Worm (Caenorhabditis elegans) whole organism, L1 larva: Measurements from ENCODE around the gene cpz-2.

ENCODE experiments used
- C04F5.9 ChIP-seq: sonication (generic microtip); optimal IDR thresholded peaks from 2 replicates; lab custom pipeline; 2016; ENCODE audit warnings: missing genetic modification characterization, missing compliant biosample characterization
- C34B4.2 ChIP-seq: sonication (generic microtip); optimal IDR thresholded peaks from 2 replicates; lab custom pipeline; 2017; ENCODE audit warnings: mild to moderate bottlenecking, missing genetic modification characterization, missing compliant biosample characterization
- F16B12.6 ChIP-seq: fragments of 150-350 bp; optimal IDR thresholded peaks from 2 replicates; lab custom pipeline; 2014; ENCODE audit warnings: missing biosample characterization, missing genetic modification characterization
- aha-1 ChIP-seq: fragments of 150-350 bp; optimal IDR thresholded peaks from 2 replicates; lab custom pipeline; 2014; ENCODE audit warnings: missing biosample characterization, missing genetic modification characterization
- alr-1 ChIP-seq: fragments of 200-800 bp; sonication (Bioruptor generic); optimal IDR thresholded peaks from 2 replicates; lab custom pipeline; 2018; ENCODE audit warnings: borderline replicate concordance, mild to moderate bottlenecking, missing genetic modification characterization, missing compliant biosample characterization
- aly-2 ChIP-seq: fragments of 150-350 bp; optimal IDR thresholded peaks from 2 replicates; lab custom pipeline; 2014; ENCODE audit warnings: missing biosample characterization, missing genetic modification characterization
- blmp-1 ChIP-seq: fragments of 150-350 bp; optimal IDR thresholded peaks from 2 replicates; lab custom pipeline; 2014; ENCODE audit warnings: missing biosample characterization, missing genetic modification characterization
- ceh-63 ChIP-seq: fragments of 200-800 bp; sonication (Bioruptor generic); optimal IDR thresholded peaks from 2 replicates; lab custom pipeline; 2018; ENCODE audit warnings: mild to moderate bottlenecking, missing genetic modification characterization, missing compliant biosample characterization
- ceh-8 ChIP-seq: fragments of 200-800 bp; sonication (Bioruptor generic); optimal IDR thresholded peaks from 2 replicates; lab custom pipeline; 2018; ENCODE audit warnings: mild to moderate bottlenecking, missing genetic modification characterization, moderate library complexity, missing compliant biosample characterization
- ceh-88 ChIP-seq: fragments of 200-800 bp; sonication (Bioruptor generic); IDR thresholded peaks from 2 replicates; pipeline ENCODE4 v1.3.6; 2022; ENCODE audit warnings: missing genetic modification characterization, missing compliant biosample characterization
- ceh-90 ChIP-seq: sonication (generic microtip); optimal IDR thresholded peaks from 2 replicates; lab custom pipeline; 2016; ENCODE audit warnings: missing genetic modification characterization, missing compliant biosample characterization
- efl-1 ChIP-seq, 4 experiments: fragments of 150-350 bp; optimal IDR thresholded peaks in 3 of 4; peaks in 1 of 4; 1 replicate in 1 of 4; 2 replicates in 3 of 4; lab custom pipeline; 2014; ENCODE audit warnings: missing biosample characterization in 2 of 4, missing genetic modification characterization in 2 of 4, missing genetic modification reagents in 2 of 4
- efl-3 ChIP-seq: fragments of 200-800 bp; sonication (Bioruptor generic); optimal IDR thresholded peaks from 2 replicates; lab custom pipeline; 2018; ENCODE audit warnings: mild to moderate bottlenecking, missing genetic modification characterization, missing compliant biosample characterization
- egl-27 ChIP-seq, 2 experiments: fragments of 150-350 bp in 1 of 2; sonication (generic microtip); optimal IDR thresholded peaks; 3 replicates each; lab custom pipeline; 2017 to 2018; ENCODE audit warnings: missing biosample characterization in 2 of 2, missing genetic modification characterization in 2 of 2, missing genetic modification reagents in 2 of 2
- elt-2 ChIP-seq: sonication (generic microtip); optimal IDR thresholded peaks from 2 replicates; lab custom pipeline; 2016; ENCODE audit warnings: missing genetic modification characterization, mild to moderate bottlenecking, inconsistent platforms, missing compliant biosample characterization, missing genetic modification reagents
- elt-3 ChIP-seq, 6 experiments: fragments of 150-350 bp in 1 of 6; sonication (generic microtip); optimal IDR thresholded peaks; 2 replicates each; lab custom pipeline; 2017 to 2018; ENCODE audit warnings: missing biosample characterization in 6 of 6, missing genetic modification characterization in 6 of 6, inconsistent platforms in 1 of 6
- ets-5 ChIP-seq: fragments of 200-800 bp; sonication (Bioruptor generic); IDR thresholded peaks from 2 replicates; pipeline ENCODE4 v1.3.6; 2022; ENCODE audit warnings: missing genetic modification characterization, missing compliant biosample characterization
- fkh-4 ChIP-seq: sonication (generic microtip); optimal IDR thresholded peaks from 2 replicates; lab custom pipeline; 2016; ENCODE audit warnings: missing compliant biosample characterization, missing genetic modification characterization, borderline replicate concordance
- grh-1 ChIP-seq: fragments of 200-800 bp; sonication (Bioruptor generic); IDR thresholded peaks from 2 replicates; pipeline ENCODE4 v1.3.6; 2022; ENCODE audit warnings: missing genetic modification reagents, missing genetic modification characterization, missing compliant biosample characterization
- hlh-17 ChIP-seq: fragments of 200-800 bp; sonication (Bioruptor generic); optimal IDR thresholded peaks from 2 replicates; lab custom pipeline; 2018; ENCODE audit warnings: missing genetic modification characterization, mild to moderate bottlenecking, missing compliant biosample characterization, moderate library complexity, borderline replicate concordance
- hlh-4 ChIP-seq: sonication (generic microtip); optimal IDR thresholded peaks from 2 replicates; lab custom pipeline; 2016; ENCODE audit warnings: mild to moderate bottlenecking, missing genetic modification characterization, missing compliant biosample characterization
- irx-1 ChIP-seq: sonication (generic microtip); optimal IDR thresholded peaks from 2 replicates; lab custom pipeline; 2016; ENCODE audit warnings: missing genetic modification characterization, missing compliant biosample characterization
- jun-1 ChIP-seq: fragments of 150-350 bp; optimal IDR thresholded peaks from 2 replicates; lab custom pipeline; 2014; ENCODE audit warnings: missing biosample characterization, missing genetic modification reagents, missing genetic modification characterization
- lin-14 ChIP-seq: fragments of 200-800 bp; sonication (Bioruptor generic); optimal IDR thresholded peaks from 2 replicates; lab custom pipeline; 2018; ENCODE audit warnings: mild to moderate bottlenecking, missing genetic modification characterization, moderate library complexity, missing compliant biosample characterization
- lin-39 ChIP-seq: fragments of 150-350 bp; optimal IDR thresholded peaks from 2 replicates; lab custom pipeline; 2014; ENCODE audit warnings: missing biosample characterization, missing genetic modification reagents, missing genetic modification characterization
- mab-9 ChIP-seq: fragments of 200-800 bp; sonication (Bioruptor generic); IDR thresholded peaks from 2 replicates; pipeline ENCODE4 v1.3.6; 2022; ENCODE audit warnings: missing genetic modification reagents, missing genetic modification characterization, missing compliant biosample characterization
- mdl-1 ChIP-seq, 2 experiments: fragments of 150-350 bp; optimal IDR thresholded peaks; 2 replicates each; lab custom pipeline; 2014 to 2017; ENCODE audit warnings: missing biosample characterization in 2 of 2, missing genetic modification characterization in 2 of 2, inconsistent platforms in 1 of 2
- mef-2 ChIP-seq: fragments of 150-350 bp; optimal IDR thresholded peaks from 2 replicates; lab custom pipeline; 2014; ENCODE audit warnings: missing biosample characterization, missing genetic modification characterization
- mep-1 ChIP-seq: fragments of 150-350 bp; optimal IDR thresholded peaks from 2 replicates; lab custom pipeline; 2014; ENCODE audit warnings: missing biosample characterization, missing genetic modification characterization
- nhr-12 ChIP-seq: sonication (generic microtip); optimal IDR thresholded peaks from 2 replicates; lab custom pipeline; 2017; ENCODE audit warnings: missing biosample characterization, missing genetic modification characterization
- nhr-20 ChIP-seq: sonication (generic microtip); optimal IDR thresholded peaks from 2 replicates; lab custom pipeline; 2016; ENCODE audit warnings: mild to moderate bottlenecking, missing genetic modification characterization, missing compliant biosample characterization
- nhr-71 ChIP-seq: sonication (generic microtip); optimal IDR thresholded peaks from 2 replicates; lab custom pipeline; 2016; ENCODE audit warnings: mild to moderate bottlenecking, missing genetic modification characterization, moderate library complexity, missing compliant biosample characterization
- nhr-77 ChIP-seq: fragments of 150-350 bp; optimal IDR thresholded peaks from 2 replicates; lab custom pipeline; 2014; ENCODE audit warnings: missing biosample characterization, missing genetic modification characterization
- nhr-85 ChIP-seq: sonication (generic microtip); peaks from one replicate; lab custom pipeline; 2016; ENCODE audit warnings: missing genetic modification characterization, inconsistent platforms, missing compliant biosample characterization
- pag-3 ChIP-seq: sonication (generic microtip); optimal IDR thresholded peaks from 2 replicates; lab custom pipeline; 2017; ENCODE audit warnings: missing genetic modification characterization, mild to moderate bottlenecking, missing compliant biosample characterization, antibody characterized with exemption, borderline replicate concordance; ENCODE audit not compliant: insufficient read depth
- rnt-1 ChIP-seq: sonication (generic microtip); optimal IDR thresholded peaks from 2 replicates; lab custom pipeline; 2016; ENCODE audit warnings: mild to moderate bottlenecking, missing genetic modification characterization, moderate library complexity, missing compliant biosample characterization
- skn-1 ChIP-seq: fragments of 150-350 bp; optimal IDR thresholded peaks from 2 replicates; lab custom pipeline; 2014; ENCODE audit warnings: missing biosample characterization, missing genetic modification characterization
- snu-23 ChIP-seq: sonication (generic microtip); optimal IDR thresholded peaks from 2 replicates; lab custom pipeline; 2016; ENCODE audit warnings: missing genetic modification characterization, missing compliant biosample characterization
- sox-4 ChIP-seq: sonication (generic microtip); optimal IDR thresholded peaks from 2 replicates; lab custom pipeline; 2016; ENCODE audit warnings: missing genetic modification characterization, missing compliant biosample characterization
- sptf-1 ChIP-seq: fragments of 150-350 bp; optimal IDR thresholded peaks from 2 replicates; lab custom pipeline; 2014; ENCODE audit warnings: missing biosample characterization, missing genetic modification characterization
- swsn-7 ChIP-seq: sonication (generic microtip); optimal IDR thresholded peaks from 2 replicates; lab custom pipeline; 2016; ENCODE audit warnings: missing genetic modification characterization, missing compliant biosample characterization
- tbx-2 ChIP-seq: sonication (generic microtip); optimal IDR thresholded peaks from 2 replicates; lab custom pipeline; 2016; ENCODE audit warnings: missing genetic modification characterization, missing compliant biosample characterization
- tlp-1 ChIP-seq: fragments of 150-350 bp; optimal IDR thresholded peaks from 2 replicates; lab custom pipeline; 2014; ENCODE audit warnings: missing biosample characterization, missing genetic modification characterization
- unc-130 ChIP-seq: fragments of 150-350 bp; optimal IDR thresholded peaks from 2 replicates; lab custom pipeline; 2017; ENCODE audit warnings: missing biosample characterization, missing genetic modification characterization, inconsistent platforms
- unc-30 ChIP-seq: sonication (generic microtip); optimal IDR thresholded peaks from 2 replicates; lab custom pipeline; 2017; ENCODE audit warnings: missing biosample characterization, missing genetic modification characterization
- unc-98 ChIP-seq: fragments of 200-800 bp; sonication (Bioruptor generic); IDR thresholded peaks from 2 replicates; pipeline ENCODE4 v1.3.6; 2022; ENCODE audit warnings: missing genetic modification characterization, missing compliant biosample characterization
- xbp-1 ChIP-seq: sonication (generic microtip); optimal IDR thresholded peaks from 2 replicates; lab custom pipeline; 2016; ENCODE audit warnings: missing genetic modification characterization, missing compliant biosample characterization
- zip-4 ChIP-seq: fragments of 200-800 bp; sonication (Bioruptor generic); optimal IDR thresholded peaks from 2 replicates; lab custom pipeline; 2018; ENCODE audit warnings: mild to moderate bottlenecking, missing genetic modification characterization, moderate library complexity, missing compliant biosample characterization
- ztf-4 ChIP-seq: fragments of 150-350 bp; optimal IDR thresholded peaks from 2 replicates; lab custom pipeline; 2014; ENCODE audit warnings: missing biosample characterization, missing genetic modification characterization

Gene cpz-2

DNA sequence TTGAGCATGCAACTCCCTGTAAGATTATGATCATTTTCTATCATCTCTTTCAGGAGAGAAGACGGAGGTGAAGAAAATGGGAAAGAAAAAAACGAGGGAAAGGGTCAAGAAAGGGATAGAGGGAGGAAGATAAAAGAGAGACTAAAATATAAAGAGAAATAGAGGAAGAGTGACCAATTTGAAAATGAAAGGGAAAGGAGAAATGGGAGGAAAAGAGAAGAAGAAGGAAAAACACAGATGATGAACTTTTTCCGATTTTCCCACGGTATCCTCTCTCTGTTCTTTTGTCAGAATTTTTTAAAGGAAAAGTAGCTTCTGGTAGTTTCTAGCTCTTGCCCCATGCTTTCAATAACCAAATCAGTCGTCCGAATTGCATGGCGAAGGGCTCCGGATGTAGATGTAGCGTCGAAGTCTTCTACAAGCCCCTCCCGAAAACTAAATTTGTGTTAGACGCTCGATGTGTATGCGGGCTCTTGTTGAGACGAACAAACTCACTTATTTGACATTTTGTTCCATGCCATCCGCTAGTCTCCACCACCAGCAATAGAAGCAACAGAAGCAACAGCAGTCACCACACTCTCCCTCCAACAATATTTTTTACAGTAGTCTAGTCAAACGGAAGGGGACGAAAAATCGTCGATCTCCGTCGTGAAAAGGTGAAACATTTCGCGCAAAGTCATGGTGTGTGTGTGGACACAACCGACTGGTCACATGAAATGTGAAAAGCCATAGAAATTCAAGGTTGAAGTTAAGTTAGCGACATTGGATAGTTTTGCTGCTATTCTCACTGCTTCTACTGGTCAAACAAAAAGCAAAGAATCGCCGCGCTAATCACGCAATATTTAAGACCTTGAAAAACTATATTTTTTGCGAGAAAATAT lies 10.6 kb downstream of the cpz-2 start, which contains the start of gene somi-1 (continued):
- TF ChIP-seq alr-1 (tag; lab: Kevin White, UChicago) = no peak
- TF ChIP-seq lin-14 (GFP tag; lab: Kevin White, UChicago) = peak; percentile 53
- no peak for TF ChIP-seq irx-1

DNA sequence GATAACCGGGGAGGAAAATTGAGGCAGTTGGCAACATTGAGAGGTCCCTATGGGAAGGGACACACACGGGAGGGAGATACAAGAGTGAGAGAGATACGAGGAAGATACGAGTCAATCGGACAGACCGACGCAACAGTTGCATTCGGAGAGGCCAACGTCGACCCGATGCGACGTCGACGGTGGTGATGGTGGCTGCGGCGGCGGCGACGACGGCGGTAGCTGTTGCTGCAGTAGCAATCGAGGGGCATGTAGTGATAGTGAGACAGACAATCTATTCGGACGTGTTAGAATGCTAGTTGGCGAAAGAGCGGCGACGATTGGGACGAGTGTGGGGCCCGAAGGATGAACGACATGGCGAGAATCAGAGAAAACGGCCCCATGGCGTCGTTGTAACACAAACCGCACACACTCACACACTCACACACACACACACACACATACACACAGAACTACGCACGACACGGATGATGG lies 12.4 kb downstream of the cpz-2 start:
- TF ChIP-seq ceh-90 (no peak), ceh-8 (GFP tag; lab: Kevin White, UChicago) (no peak), zip-4 (no peak), nhr-77 (no peak), nhr-85 (peak; percentile 53), sox-4 (tag; lab: Kevin White, UChicago) (no peak), mdl-1 (tag; optimal IDR thresholded peaks at IDR 0.05; lab: Kevin White, UChicago) (peak in 1 of 2 experiments; percentile 17), jun-1 (tag; lab: Kevin White, UChicago) (no peak), F16B12.6 (no peak), efl-3 (no peak), sptf-1 (tag; lab: Kevin White, UChicago) (no peak), mep-1 (tag; lab: Kevin White, UChicago) (no peak), C04F5.9 (tag; lab: Kevin White, UChicago) (no peak), elt-3 (tag; optimal IDR thresholded peaks at IDR 0.05; lab: Kevin White, UChicago) (no peak), snu-23 (GFP tag; lab: Kevin White, UChicago) (peak; percentile 49), nhr-12 (tag; lab: Kevin White, UChicago) (no peak), xbp-1 (tag; lab: Kevin White, UChicago) (peak; percentile 12), ets-5 (GFP tag; lab: Robert Waterston, UW) (no peak), elt-2 (tag; lab: Kevin White, UChicago) (no peak), unc-98 (GFP tag; lab: Robert Waterston, UW) (no peak), lin-39 (tag; lab: Kevin White, UChicago) (no peak), efl-1 (optimal IDR thresholded peaks at IDR 0.05; lab: Kevin White, UChicago) (no peak), efl-1 (GFP tag; optimal IDR thresholded peaks at IDR 0.05 in 1 of 2; lab: Kevin White, UChicago) (peak in 1 of 2 experiments; percentile 92), lin-14 (GFP tag; lab: Kevin White, UChicago) (peak; percentile 46), mef-2 (no peak), ceh-88 (GFP tag; lab: Robert Waterston, UW) (no peak), mab-9 (no peak), tbx-2 (tag; lab: Kevin White, UChicago) (no peak), hlh-17 (GFP tag; lab: Kevin White, UChicago) (no peak), unc-130 (tag; lab: Kevin White, UChicago) (peak; percentile 62), swsn-7 (peak; percentile 36), fkh-4 (tag; lab: Kevin White, UChicago) (no peak), ceh-63 (GFP tag; lab: Kevin White, UChicago) (no peak), aha-1 (tag; lab: Kevin White, UChicago) (no peak), unc-30 (tag; lab: Kevin White, UChicago) (no peak), nhr-71 (tag; lab: Kevin White, UChicago) (peak; percentile 67), tlp-1 (tag; lab: Kevin White, UChicago) (no peak), aly-2 (no peak), ztf-4 (tag; lab: Kevin White, UChicago) (no peak), blmp-1 (tag; lab: Kevin White, UChicago) (peak; percentile 74), hlh-4 (tag; lab: Kevin White, UChicago) (no peak), nhr-20 (tag; lab: Kevin White, UChicago) (peak; percentile 25), skn-1 (no peak), grh-1 (GFP tag; lab: Robert Waterston, UW) (no peak), egl-27 (tag; optimal IDR thresholded peaks at IDR 0.05; lab: Kevin White, UChicago) (no peak), rnt-1 (tag; lab: Kevin White, UChicago) (peak; percentile 79), C34B4.2 (tag; lab: Kevin White, UChicago) (no peak), pag-3 (no peak)
